Worm (Caenorhabditis elegans) whole organism, L2 larva: Measurements from ENCODE around the gene str-28.

Experiments used
- ZK546.5 ChIP-seq: sonication (generic microtip); optimal IDR thresholded peaks from 2 replicates; lab custom pipeline; 2017; ENCODE audit warnings: missing biosample characterization, missing genetic modification characterization
- ama-1 ChIP-seq: fragments of 150-350 bp; optimal IDR thresholded peaks from 2 replicates; lab custom pipeline; 2018; ENCODE audit warnings: inconsistent platforms
- egl-27 ChIP-seq: sonication (generic microtip); optimal IDR thresholded peaks from 3 replicates; lab custom pipeline; 2017; ENCODE audit warnings: missing biosample characterization, missing genetic modification reagents, missing genetic modification characterization
- lin-39 ChIP-seq: fragments of 150-350 bp; optimal IDR thresholded peaks from 2 replicates; lab custom pipeline; 2014; ENCODE audit warnings: missing biosample characterization, missing genetic modification reagents, missing genetic modification characterization
- lsy-2 ChIP-seq, 2 experiments: fragments of 150-350 bp in 1 of 2; sonication (generic microtip) in 1 of 2; optimal IDR thresholded peaks; 2 replicates each; lab custom pipeline; 2014 to 2017; ENCODE audit warnings: missing biosample characterization in 2 of 2, missing genetic modification characterization in 2 of 2
- mbf-1 ChIP-seq: sonication (generic microtip); optimal IDR thresholded peaks from 2 replicates; lab custom pipeline; 2017; ENCODE audit warnings: missing biosample characterization, missing genetic modification characterization
- mdl-1 ChIP-seq, 2 experiments: fragments of 150-350 bp in 1 of 2; sonication (generic microtip) in 1 of 2; optimal IDR thresholded peaks; 2 replicates each; lab custom pipeline; 2017; ENCODE audit warnings: missing biosample characterization in 2 of 2, missing genetic modification characterization in 2 of 2
- nhr-11 ChIP-seq: fragments of 150-350 bp; optimal IDR thresholded peaks from 2 replicates; lab custom pipeline; 2014; ENCODE audit warnings: missing biosample characterization, missing genetic modification characterization
- nhr-129 ChIP-seq: fragments of 150-350 bp; optimal IDR thresholded peaks from 2 replicates; lab custom pipeline; 2014; ENCODE audit warnings: missing biosample characterization, missing genetic modification characterization
- nhr-23 ChIP-seq: fragments of 150-350 bp; optimal IDR thresholded peaks from 2 replicates; lab custom pipeline; 2014; ENCODE audit warnings: missing biosample characterization, missing genetic modification reagents, missing genetic modification characterization
- nhr-237 ChIP-seq: fragments of 150-350 bp; optimal IDR thresholded peaks from 2 replicates; lab custom pipeline; 2014; ENCODE audit warnings: missing biosample characterization, missing genetic modification characterization

DNA sequence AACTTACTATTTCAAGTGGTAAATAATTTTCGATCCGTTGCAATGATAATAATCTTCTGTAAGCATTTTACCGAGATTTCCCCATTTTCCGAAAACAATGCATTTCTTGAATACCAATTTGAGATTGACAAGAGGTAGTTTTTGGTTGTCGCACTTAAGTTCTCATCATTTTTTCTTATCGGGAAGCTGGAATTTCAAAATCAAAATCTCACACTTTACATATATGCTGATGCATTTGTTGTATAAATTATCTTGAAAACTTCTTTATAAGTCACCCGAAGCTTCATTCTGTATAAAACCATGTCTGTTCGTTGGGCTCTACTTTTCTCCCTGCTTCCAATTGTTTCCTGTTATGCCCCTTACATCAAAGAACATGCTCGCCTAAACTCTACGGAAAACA, 21.3 kb downstream of the str-28 start, which contains the start of gene try-11:
- TF ChIP-seq nhr-237 (tag; lab: Kevin White, UChicago) (no peak), nhr-11 (tag; lab: Kevin White, UChicago) (no peak), egl-27 (tag; lab: Kevin White, UChicago) (no peak), ama-1 (lab: Kevin White, UChicago) (no peak), lin-39 (tag; lab: Kevin White, UChicago) (no peak), mdl-1 (tag; optimal IDR thresholded peaks at IDR 0.05; lab: Kevin White, UChicago) (no peak), lsy-2 (tag; optimal IDR thresholded peaks at IDR 0.05; lab: Kevin White, UChicago) (no peak), ZK546.5 (no peak), nhr-23 (tag; lab: Kevin White, UChicago) (no peak), nhr-129 (tag; lab: Kevin White, UChicago) (no peak), mbf-1 (tag; lab: Kevin White, UChicago) (no peak)
